Worm (Caenorhabditis elegans) whole organism, L2 larva: ENCODE measurements around the gene col-118.

ENCODE experiments used
- F13H6.1 ChIP-seq: sonication (generic microtip); optimal IDR thresholded peaks from 2 replicates; lab custom pipeline; 2016; ENCODE audit warnings: missing genetic modification characterization, missing compliant biosample characterization
- aly-2 ChIP-seq: fragments of 150-350 bp; optimal IDR thresholded peaks from 2 replicates; lab custom pipeline; 2014; ENCODE audit warnings: missing biosample characterization, missing genetic modification characterization
- ceh-82 ChIP-seq: fragments of 150-350 bp; optimal IDR thresholded peaks from 2 replicates; lab custom pipeline; 2014; ENCODE audit warnings: missing biosample characterization, missing genetic modification characterization
- egl-27 ChIP-seq: sonication (generic microtip); optimal IDR thresholded peaks from 3 replicates; lab custom pipeline; 2017; ENCODE audit warnings: missing biosample characterization, missing genetic modification reagents, missing genetic modification characterization
- fos-1 ChIP-seq: fragments of 150-350 bp; optimal IDR thresholded peaks from 2 replicates; lab custom pipeline; 2014; ENCODE audit warnings: missing biosample characterization, missing genetic modification characterization
- nhr-237 ChIP-seq: fragments of 150-350 bp; optimal IDR thresholded peaks from 2 replicates; lab custom pipeline; 2014; ENCODE audit warnings: missing biosample characterization, missing genetic modification characterization
- skn-1 ChIP-seq: sonication (generic microtip); optimal IDR thresholded peaks from 2 replicates; lab custom pipeline; 2017; ENCODE audit warnings: missing biosample characterization, missing genetic modification characterization
- snpc-4 ChIP-seq: fragments of 150-350 bp; optimal IDR thresholded peaks from 2 replicates; lab custom pipeline; 2014; ENCODE audit warnings: missing biosample characterization, missing genetic modification characterization
- zag-1 ChIP-seq: fragments of 150-350 bp; optimal IDR thresholded peaks from 2 replicates; lab custom pipeline; 2014; ENCODE audit warnings: missing biosample characterization, missing genetic modification characterization
- ztf-11 ChIP-seq: sonication (generic microtip); optimal IDR thresholded peaks from 2 replicates; lab custom pipeline; 2017; ENCODE audit warnings: missing biosample characterization, missing genetic modification characterization

DNA sequence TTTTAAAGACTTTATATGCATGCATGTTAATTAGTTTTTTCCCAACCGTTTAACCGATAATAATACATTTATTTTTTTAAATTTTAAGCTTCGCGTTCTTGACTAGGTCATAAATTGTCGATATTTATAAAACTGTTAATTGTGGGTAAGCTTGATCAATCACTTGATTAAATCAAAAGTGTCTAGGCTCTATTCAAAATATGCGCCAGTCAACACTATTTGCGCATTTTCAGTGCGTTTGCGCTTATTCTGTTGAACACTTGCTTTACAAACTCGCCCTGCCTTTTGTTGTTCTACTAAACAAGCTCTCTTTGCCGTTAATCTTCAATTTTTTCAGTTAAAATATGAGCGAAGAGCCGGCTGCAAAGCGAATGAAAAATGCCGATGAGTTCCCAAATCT lies 43.1 kb downstream of the col-118 start, which contains the start of gene spr-2:
- TF ChIP-seq nhr-237 (tag; lab: Kevin White, UChicago), result no peak
- TF ChIP-seq snpc-4 (tag; lab: Kevin White, UChicago), result peak; percentile 25
- TF ChIP-seq zag-1 (tag; lab: Kevin White, UChicago), result no peak
- TF ChIP-seq F13H6.1 (tag; lab: Kevin White, UChicago), result peak; percentile 67
- peak; percentile 40 for TF ChIP-seq fos-1 (tag; lab: Kevin White, UChicago)
- no peak for TF ChIP-seq aly-2 (tag; lab: Kevin White, UChicago)
- no peak for TF ChIP-seq ceh-82 (tag; lab: Kevin White, UChicago)
- no peak for TF ChIP-seq skn-1 (tag; lab: Kevin White, UChicago)
- no peak for TF ChIP-seq egl-27 (tag; lab: Kevin White, UChicago)
- TF ChIP-seq ztf-11 (tag; lab: Kevin White, UChicago), result no peak
